Worm (Caenorhabditis elegans) whole organism, L4 larva: ENCODE measurements around the gene ech-9.
A peak's percentile ranks its signal among the peaks of the same experiment; 100 is the strongest.

Experiments
- F26F4.8 ChIP-seq: fragments of 200-800 bp; sonication (Bioruptor generic); conservative IDR thresholded peaks from 2 replicates; pipeline ENCODE4 v1.3.6; 2022; ENCODE audit warnings: missing genetic modification characterization, missing compliant biosample characterization
- F49E8.2 ChIP-seq: sonication (generic microtip); optimal IDR thresholded peaks from 2 replicates; lab custom pipeline; 2016; ENCODE audit warnings: missing compliant biosample characterization, mild to moderate bottlenecking, missing genetic modification characterization, borderline replicate concordance
- R02D3.7 ChIP-seq: fragments of 150-350 bp; sonication (generic microtip); optimal IDR thresholded peaks from 3 replicates; lab custom pipeline; 2014; ENCODE audit warnings: missing biosample characterization, missing genetic modification characterization
- T20F7.1 ChIP-seq: fragments of 200-800 bp; sonication (Bioruptor generic); optimal IDR thresholded peaks from 2 replicates; lab custom pipeline; 2018; ENCODE audit warnings: mild to moderate bottlenecking, missing genetic modification characterization, missing compliant biosample characterization
- Y48G9A.11 ChIP-seq: fragments of 200-800 bp; sonication (Bioruptor generic); IDR thresholded peaks from 2 replicates; pipeline ENCODE4 v1.3.6; 2022; ENCODE audit warnings: missing genetic modification reagents, missing genetic modification characterization, missing compliant biosample characterization
- Y5F2A.4 ChIP-seq: fragments of 200-800 bp; sonication (Bioruptor generic); optimal IDR thresholded peaks from 2 replicates; lab custom pipeline; 2018; ENCODE audit warnings: mild to moderate bottlenecking, missing genetic modification characterization, missing compliant biosample characterization
- Y75B8A.6 ChIP-seq: fragments of 200-800 bp; sonication (Bioruptor generic); IDR thresholded peaks from 2 replicates; pipeline ENCODE4 v1.3.6; 2022; ENCODE audit warnings: missing genetic modification reagents, missing genetic modification characterization, missing compliant biosample characterization
- arid-1 ChIP-seq: fragments of 200-800 bp; sonication (Bioruptor generic); conservative IDR thresholded peaks from 2 replicates; pipeline ENCODE4 v1.3.6; 2022; ENCODE audit warnings: missing genetic modification reagents, missing genetic modification characterization, missing compliant biosample characterization
- ceh-20 ChIP-seq: fragments of 200-800 bp; sonication (Bioruptor generic); IDR thresholded peaks from 2 replicates; pipeline ENCODE4 v1.3.6; 2022; ENCODE audit warnings: missing genetic modification reagents, missing genetic modification characterization, missing compliant biosample characterization
- ceh-28 ChIP-seq: fragments of 150-350 bp; optimal IDR thresholded peaks from 2 replicates; lab custom pipeline; 2014; ENCODE audit warnings: missing biosample characterization, missing genetic modification reagents, missing genetic modification characterization
- ceh-32 ChIP-seq: sonication (generic microtip); optimal IDR thresholded peaks from 2 replicates; lab custom pipeline; 2016; ENCODE audit warnings: mild to moderate bottlenecking, missing genetic modification characterization, missing compliant biosample characterization; ENCODE audit not compliant: poor library complexity
- ceh-44 ChIP-seq: fragments of 200-800 bp; sonication (Bioruptor generic); IDR thresholded peaks from 2 replicates; pipeline ENCODE4 v1.3.6; 2022; ENCODE audit warnings: missing genetic modification reagents, missing genetic modification characterization, missing compliant biosample characterization
- ceh-82 ChIP-seq: sonication (generic microtip); optimal IDR thresholded peaks from 2 replicates; lab custom pipeline; 2017; ENCODE audit warnings: missing biosample characterization, missing genetic modification characterization
- ctbp-1 ChIP-seq: fragments of 200-800 bp; sonication (Bioruptor generic); IDR thresholded peaks from 2 replicates; pipeline ENCODE4 v1.3.6; 2022; ENCODE audit warnings: missing genetic modification reagents, missing genetic modification characterization, missing compliant biosample characterization
- daf-12 ChIP-seq: fragments of 150-350 bp; optimal IDR thresholded peaks from 2 replicates; lab custom pipeline; 2014; ENCODE audit warnings: missing biosample characterization, missing genetic modification reagents, missing genetic modification characterization
- daf-8 ChIP-seq: fragments of 200-800 bp; sonication (Bioruptor generic); IDR thresholded peaks from 2 replicates; pipeline ENCODE4 v1.3.6; 2022; ENCODE audit warnings: missing genetic modification characterization, missing compliant biosample characterization
- dmd-8 ChIP-seq: fragments of 200-800 bp; sonication (Bioruptor generic); IDR thresholded peaks from 2 replicates; pipeline ENCODE4 v1.3.6; 2022; ENCODE audit warnings: missing genetic modification characterization, missing compliant biosample characterization
- dmd-9 ChIP-seq: fragments of 200-800 bp; sonication (Bioruptor generic); IDR thresholded peaks from 2 replicates; pipeline ENCODE4 v1.3.6; 2022; ENCODE audit warnings: missing genetic modification reagents, missing genetic modification characterization, missing compliant biosample characterization
- dve-1 ChIP-seq: sonication (generic microtip); optimal IDR thresholded peaks from 2 replicates; lab custom pipeline; 2017; ENCODE audit warnings: antibody characterized with exemption, mild to moderate bottlenecking, missing genetic modification characterization, missing compliant biosample characterization; ENCODE audit not compliant: insufficient read depth
- fos-1 ChIP-seq: fragments of 150-350 bp; optimal IDR thresholded peaks from 2 replicates; lab custom pipeline; 2014; ENCODE audit warnings: missing biosample characterization, missing genetic modification characterization
- hlh-11 ChIP-seq: fragments of 200-800 bp; sonication (Bioruptor generic); optimal IDR thresholded peaks from 2 replicates; lab custom pipeline; 2018; ENCODE audit warnings: mild to moderate bottlenecking, missing genetic modification characterization, missing compliant biosample characterization
- hlh-30 ChIP-seq: sonication (generic microtip); optimal IDR thresholded peaks from 2 replicates; lab custom pipeline; 2017; ENCODE audit warnings: antibody characterized with exemption, mild to moderate bottlenecking, missing genetic modification characterization, missing compliant biosample characterization; ENCODE audit not compliant: insufficient read depth
- hmg-1.1 ChIP-seq: fragments of 200-800 bp; sonication (Bioruptor generic); IDR thresholded peaks from 2 replicates; pipeline ENCODE4 v1.3.6; 2022; ENCODE audit warnings: missing genetic modification reagents, missing genetic modification characterization, missing compliant biosample characterization
- lim-7 ChIP-seq: fragments of 200-800 bp; sonication (Bioruptor generic); IDR thresholded peaks from 2 replicates; pipeline ENCODE4 v1.3.6; 2022; ENCODE audit warnings: missing genetic modification characterization, missing compliant biosample characterization
- lin-15B ChIP-seq: fragments of 150-350 bp; sonication (generic microtip); optimal IDR thresholded peaks from 3 replicates; lab custom pipeline; 2014; ENCODE audit warnings: missing biosample characterization, missing genetic modification characterization
- lin-29 ChIP-seq: fragments of 200-800 bp; sonication (Bioruptor generic); IDR thresholded peaks from 2 replicates; pipeline ENCODE4 v1.3.6; 2022; ENCODE audit warnings: missing genetic modification reagents, missing genetic modification characterization, missing compliant biosample characterization
- lir-3 ChIP-seq: sonication (generic microtip); optimal IDR thresholded peaks from 2 replicates; lab custom pipeline; 2016; ENCODE audit warnings: mild to moderate bottlenecking, missing genetic modification characterization, missing compliant biosample characterization
- madf-5 ChIP-seq, 2 experiments: fragments of 200-800 bp; sonication (Bioruptor generic); IDR thresholded peaks; 2 replicates each; pipeline ENCODE4 v1.3.6; 2022; ENCODE audit warnings: missing compliant biosample characterization in 2 of 2, missing genetic modification characterization in 2 of 2
- madf-9 ChIP-seq: fragments of 200-800 bp; sonication (Bioruptor generic); conservative IDR thresholded peaks from 2 replicates; pipeline ENCODE4 v1.3.6; 2022; ENCODE audit warnings: missing genetic modification reagents, missing genetic modification characterization, missing compliant biosample characterization
- mes-2 ChIP-seq: sonication (generic microtip); optimal IDR thresholded peaks from 2 replicates; lab custom pipeline; 2016; ENCODE audit warnings: missing genotype, mild to moderate bottlenecking, missing genetic modification characterization, missing compliant biosample characterization; ENCODE audit not compliant: poor library complexity, severe bottlenecking
- mxl-2 ChIP-seq: fragments of 200-800 bp; sonication (Bioruptor generic); conservative IDR thresholded peaks from 2 replicates; pipeline ENCODE4 v1.3.6; 2022; ENCODE audit warnings: missing genetic modification reagents, missing genetic modification characterization, missing compliant biosample characterization
- mxl-3 ChIP-seq: fragments of 200-800 bp; sonication (Bioruptor generic); optimal IDR thresholded peaks from 2 replicates; lab custom pipeline; 2018; ENCODE audit warnings: mild to moderate bottlenecking, missing genetic modification characterization, missing compliant biosample characterization
- nhr-10 ChIP-seq: fragments of 150-350 bp; optimal IDR thresholded peaks from 2 replicates; lab custom pipeline; 2014; ENCODE audit warnings: missing biosample characterization, missing genetic modification characterization
- nhr-28 ChIP-seq: fragments of 150-350 bp; optimal IDR thresholded peaks from 2 replicates; lab custom pipeline; 2014; ENCODE audit warnings: missing biosample characterization, missing genetic modification characterization
- nhr-41 ChIP-seq: fragments of 200-800 bp; sonication (Bioruptor generic); IDR thresholded peaks from 2 replicates; pipeline ENCODE4 v1.3.6; 2022; ENCODE audit warnings: missing genetic modification reagents, missing genetic modification characterization, missing compliant biosample characterization
- nhr-42 ChIP-seq: fragments of 200-800 bp; sonication (Bioruptor generic); IDR thresholded peaks from 2 replicates; pipeline ENCODE4 v1.3.6; 2022; ENCODE audit warnings: missing genetic modification characterization, missing compliant biosample characterization
- nhr-48 ChIP-seq: sonication (generic microtip); optimal IDR thresholded peaks from 2 replicates; lab custom pipeline; 2016; ENCODE audit warnings: mild to moderate bottlenecking, missing genetic modification characterization, missing compliant biosample characterization
- nhr-76 ChIP-seq: fragments of 150-350 bp; optimal IDR thresholded peaks from 2 replicates; lab custom pipeline; 2014; ENCODE audit warnings: missing biosample characterization, missing genetic modification characterization
- nhr-77 ChIP-seq: fragments of 150-350 bp; optimal IDR thresholded peaks from 2 replicates; lab custom pipeline; 2014; ENCODE audit warnings: missing biosample characterization, missing genetic modification characterization
- pha-4 ChIP-seq, 2 experiments: fragments of 150-350 bp in 1 of 2; fragments of 200-800 bp in 1 of 2; sonication (Bioruptor generic) in 1 of 2; IDR thresholded peaks in 1 of 2; optimal IDR thresholded peaks in 1 of 2; 2 replicates each; pipeline versions ENCODE4 v1.3.6 to Lab custom; 2014 to 2022; ENCODE audit warnings: missing genetic modification characterization in 2 of 2, missing genetic modification reagents in 2 of 2, missing biosample characterization in 1 of 2, missing compliant biosample characterization in 1 of 2
- php-3 ChIP-seq: fragments of 200-800 bp; sonication (Bioruptor generic); IDR thresholded peaks from 2 replicates; pipeline ENCODE4 v1.3.6; 2022; ENCODE audit warnings: missing genetic modification reagents, missing genetic modification characterization, missing compliant biosample characterization
- pqm-1 ChIP-seq: sonication (generic microtip); optimal IDR thresholded peaks from 2 replicates; lab custom pipeline; 2017; ENCODE audit warnings: missing biosample characterization, missing genetic modification characterization
- rbr-2 ChIP-seq: sonication (generic microtip); optimal IDR thresholded peaks from 2 replicates; lab custom pipeline; 2016; ENCODE audit warnings: missing genotype, missing genetic modification characterization, missing compliant biosample characterization
- sdz-12 ChIP-seq: fragments of 200-800 bp; sonication (Bioruptor generic); optimal IDR thresholded peaks from 2 replicates; lab custom pipeline; 2018; ENCODE audit warnings: mild to moderate bottlenecking, missing genetic modification characterization, missing compliant biosample characterization
- skn-1 ChIP-seq: fragments of 150-350 bp; optimal IDR thresholded peaks from 2 replicates; lab custom pipeline; 2014; ENCODE audit warnings: missing biosample characterization, missing genetic modification characterization
- spr-1 ChIP-seq: sonication (generic microtip); optimal IDR thresholded peaks from 2 replicates; lab custom pipeline; 2016; ENCODE audit warnings: mild to moderate bottlenecking, missing genetic modification characterization, missing compliant biosample characterization
- spr-3 ChIP-seq: fragments of 200-800 bp; sonication (Bioruptor generic); optimal IDR thresholded peaks from 2 replicates; lab custom pipeline; 2018; ENCODE audit warnings: mild to moderate bottlenecking, missing genetic modification characterization, missing compliant biosample characterization
- tag-97 ChIP-seq: fragments of 200-800 bp; sonication (Bioruptor generic); IDR thresholded peaks from 2 replicates; pipeline ENCODE4 v1.3.6; 2022; ENCODE audit warnings: missing genetic modification characterization, missing compliant biosample characterization
- unc-130 ChIP-seq: sonication (generic microtip); optimal IDR thresholded peaks from 2 replicates; lab custom pipeline; 2016; ENCODE audit warnings: missing genetic modification reagents, missing genetic modification characterization, missing compliant biosample characterization
- unc-62 ChIP-seq, 3 experiments: fragments of 150-350 bp in 1 of 3; sonication (generic microtip); optimal IDR thresholded peaks in 2 of 3; peaks in 1 of 3; 1 replicate in 1 of 3; 2 replicates in 2 of 3; lab custom pipeline; 2014 to 2017; ENCODE audit warnings: missing biosample characterization in 3 of 3, missing genetic modification characterization in 3 of 3, missing genetic modification reagents in 3 of 3, missing genotype in 1 of 3
- ztf-7 ChIP-seq: fragments of 150-350 bp; optimal IDR thresholded peaks from 2 replicates; lab custom pipeline; 2014; ENCODE audit warnings: missing biosample characterization, missing genetic modification characterization

ech-9 gene

ce11 chrIV:10243276-10243675 is 8.1 kb upstream of the ech-9 start, which contains the start of gene tkt-1 (continued):
- TF ChIP-seq Y5F2A.4 (GFP tag; lab: Kevin White, UChicago) (no peak), lim-7 (GFP tag; lab: Robert Waterston, UW) (no peak), skn-1 (tag; lab: Kevin White, UChicago) (no peak), pqm-1 (tag; lab: Kevin White, UChicago) (peak; percentile 71), hlh-30 (tag; lab: Kevin White, UChicago) (peak; percentile 21), nhr-10 (tag; lab: Kevin White, UChicago) (peak; percentile 36), spr-1 (no peak), daf-8 (no peak), dmd-9 (GFP tag; lab: Robert Waterston, UW) (no peak), nhr-28 (tag; lab: Kevin White, UChicago) (peak; percentile 67), ztf-7 (tag; lab: Kevin White, UChicago) (no peak), nhr-42 (GFP tag; lab: Robert Waterston, UW) (no peak), Y48G9A.11 (no peak), ceh-82 (tag; lab: Kevin White, UChicago) (no peak), arid-1 (GFP tag; lab: Robert Waterston, UW) (no peak), lin-15B (no peak), unc-62 (GFP tag; optimal IDR thresholded peaks at IDR 0.05 in 1 of 2; lab: Kevin White, UChicago) (no peak), unc-62 (tag; optimal IDR thresholded peaks at IDR 0.05; lab: Kevin White, UChicago) (no peak), tag-97 (GFP tag; lab: Robert Waterston, UW) (no peak), rbr-2 (tag; lab: Kevin White, UChicago) (no peak), php-3 (GFP tag; lab: Robert Waterston, UW) (peak; percentile 19; the same call in 1 of the 2 replicates), ceh-32 (tag; lab: Kevin White, UChicago) (no peak), F26F4.8 (GFP tag; lab: Robert Waterston, UW) (no peak), nhr-41 (GFP tag; lab: Robert Waterston, UW) (no peak), T20F7.1 (peak; percentile 14), nhr-77 (tag; lab: Kevin White, UChicago) (peak; percentile 25), hlh-11 (peak; percentile 49), unc-130 (GFP tag; lab: Kevin White, UChicago) (no peak), mes-2 (tag; lab: Kevin White, UChicago) (no peak), ceh-20 (GFP tag; lab: Robert Waterston, UW) (no peak), hmg-1.1 (no peak), daf-12 (tag; lab: Kevin White, UChicago) (no peak), F49E8.2 (tag; lab: Kevin White, UChicago) (no peak), sdz-12 (GFP tag; lab: Kevin White, UChicago) (no peak), pha-4 (GFP tag; IDR thresholded peaks at IDR 0.05; lab: Robert Waterston, UW) (no peak), pha-4 (tag; optimal IDR thresholded peaks at IDR 0.05; lab: Kevin White, UChicago) (no peak), madf-9 (GFP tag; lab: Robert Waterston, UW) (no peak), ctbp-1 (GFP tag; lab: Robert Waterston, UW) (no peak), mxl-3 (GFP tag; lab: Kevin White, UChicago) (no peak), nhr-48 (tag; lab: Kevin White, UChicago) (peak; percentile 25), ceh-28 (tag; lab: Kevin White, UChicago) (no peak), mxl-2 (GFP tag; lab: Robert Waterston, UW) (no peak), spr-3 (GFP tag; lab: Kevin White, UChicago) (no peak), dmd-8 (no peak), lin-29 (no peak), dve-1 (tag; lab: Kevin White, UChicago) (peak; percentile 52), madf-5 (GFP tag; IDR thresholded peaks at IDR 0.05; lab: Robert Waterston, UW) (no peak), nhr-76 (no peak), fos-1 (tag; lab: Kevin White, UChicago) (no peak), lir-3 (tag; lab: Kevin White, UChicago) (no peak), ceh-44 (GFP tag; lab: Robert Waterston, UW) (no peak), Y75B8A.6 (GFP tag; lab: Robert Waterston, UW) (0 out of 2 replicates have a peak, but pooled peaks have one; percentile 41), R02D3.7 (tag; lab: Kevin White, UChicago) (no peak)
